Fruit fly (Drosophila melanogaster) whole organism, prepupa: ENCODE results near the gene CG13071.

Experiments used
- Sox15 ChIP-seq: fragments of 200-800 bp; sonication (Bioruptor generic); optimal IDR thresholded peaks from 3 replicates; lab custom pipeline; 2016; ENCODE audit warnings: missing biosample characterization, missing genetic modification characterization
- achi ChIP-seq: fragments of 200-800 bp; sonication (Bioruptor generic); optimal IDR thresholded peaks from 3 replicates; lab custom pipeline; 2016; ENCODE audit warnings: missing biosample characterization, missing genetic modification characterization
- acj6 ChIP-seq: fragments of 200-800 bp; sonication (Bioruptor generic); optimal IDR thresholded peaks from 3 replicates; lab custom pipeline; 2016; ENCODE audit warnings: missing biosample characterization, missing genetic modification characterization
- lz ChIP-seq: fragments of 200-800 bp; sonication (Bioruptor generic); optimal IDR thresholded peaks from 3 replicates; lab custom pipeline; 2016; ENCODE audit warnings: missing biosample characterization, missing genetic modification characterization

DNA sequence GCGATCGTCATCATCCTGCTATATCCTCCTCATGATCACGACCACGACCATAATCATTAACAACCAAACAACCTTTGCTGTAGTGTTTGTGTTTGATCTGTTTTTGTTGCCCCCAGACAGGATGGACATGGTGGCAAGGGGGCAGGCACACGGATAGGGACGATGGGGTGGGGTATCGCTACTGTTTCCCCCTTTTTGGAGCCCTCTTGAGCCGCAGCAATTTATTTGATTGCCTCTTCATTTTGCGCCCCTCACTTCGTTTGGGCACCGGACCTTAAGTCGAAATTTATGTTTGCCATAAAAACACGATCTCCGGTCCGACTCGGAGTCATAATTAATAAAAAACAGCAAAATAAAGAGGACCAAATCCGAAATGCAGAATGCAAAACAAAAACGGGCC is 46.7 kb upstream of the CG13071 start:
- no peak for TF ChIP-seq achi (GFP tag; lab: Kevin White, UChicago)
- TF ChIP-seq Sox15 (GFP tag; lab: Kevin White, UChicago) = no peak
- no peak for TF ChIP-seq lz
- TF ChIP-seq acj6 (GFP tag; lab: Kevin White, UChicago) = no peak
